Worm (Caenorhabditis elegans): ENCODE results near the gene srg-15.

Gene srg-15

ce11 chrII:8717579-8717978 is 7.4 kb upstream of the srg-15 start:
- TF ChIP-seq ama-1 (optimal IDR thresholded peaks at IDR 0.05), result no peak
- TF ChIP-seq nhr-25 (tag; optimal IDR thresholded peaks at IDR 0.05), result peak; percentile 51
- TF ChIP-seq sma-9 (GFP tag; optimal IDR thresholded peaks at IDR 0.05), result peak; percentile 35
- no peak for TF ChIP-seq sma-9 (tag; optimal IDR thresholded peaks at IDR 0.05)
- no peak for TF ChIP-seq nhr-6 (tag; optimal IDR thresholded peaks at IDR 0.05)
- TF ChIP-seq nhr-21 (tag; optimal IDR thresholded peaks at IDR 0.05), result peak; percentile 28
- TF ChIP-seq unc-39 (tag; optimal IDR thresholded peaks at IDR 0.05), result no peak
- peak; percentile 46 for TF ChIP-seq sem-4 (tag; optimal IDR thresholded peaks at IDR 0.05)
- TF ChIP-seq sma-3 (GFP tag; optimal IDR thresholded peaks at IDR 0.05), result no peak
- TF ChIP-seq blmp-1 (tag; optimal IDR thresholded peaks at IDR 0.05; ENCODE audit: insufficient read depth), result peak; percentile 96
- no peak for TF ChIP-seq ztf-1 (GFP tag; conservative IDR thresholded peaks at IDR 0.05)
- TF ChIP-seq F13H6.1 (tag; optimal IDR thresholded peaks at IDR 0.05), result no peak
- no peak for TF ChIP-seq zag-1 (tag; optimal IDR thresholded peaks at IDR 0.05)
- TF ChIP-seq gmeb-1 (tag; optimal IDR thresholded peaks at IDR 0.05), result no peak

- TF ChIP-seq mab-5 (tag; optimal IDR thresholded peaks at IDR 0.05) (no peak), ceh-16 (tag; optimal IDR thresholded peaks at IDR 0.05) (no peak), nhr-10 (tag; optimal IDR thresholded peaks at IDR 0.05) (no peak), ztf-1 (GFP tag; conservative IDR thresholded peaks at IDR 0.05) (no peak), elt-3 (tag; optimal IDR thresholded peaks at IDR 0.05) (no peak), alr-1 (tag; optimal IDR thresholded peaks at IDR 0.05) (no peak), elt-1 (tag; optimal IDR thresholded peaks at IDR 0.05) (no peak), ama-1 (optimal IDR thresholded peaks at IDR 0.05) (no peak), F13H6.1 (tag; optimal IDR thresholded peaks at IDR 0.05) (no peak), ztf-11 (tag; optimal IDR thresholded peaks at IDR 0.05) (no peak), nhr-77 (tag; optimal IDR thresholded peaks at IDR 0.05) (no peak), nhr-129 (tag; optimal IDR thresholded peaks at IDR 0.05) (peak; percentile 21), egl-27 (tag; optimal IDR thresholded peaks at IDR 0.05) (no peak), lin-39 (tag; optimal IDR thresholded peaks at IDR 0.05) (no peak), aly-2 (tag; optimal IDR thresholded peaks at IDR 0.05) (no peak), unc-55 (GFP tag; optimal IDR thresholded peaks at IDR 0.05) (no peak), peb-1 (tag; optimal IDR thresholded peaks at IDR 0.05) (no peak), gmeb-1 (tag; optimal IDR thresholded peaks at IDR 0.05) (peak; percentile 9), ZK546.5 (tag; optimal IDR thresholded peaks at IDR 0.05) (no peak), lin-11 (tag; optimal IDR thresholded peaks at IDR 0.05) (peak; percentile 4), blmp-1 (tag; optimal IDR thresholded peaks at IDR 0.05; ENCODE audit: insufficient read depth) (no peak), zag-1 (tag; optimal IDR thresholded peaks at IDR 0.05) (no peak), nhr-12 (tag; optimal IDR thresholded peaks at IDR 0.05) (no peak), snpc-4 (tag; optimal IDR thresholded peaks at IDR 0.05) (no peak), unc-62 (GFP tag; optimal IDR thresholded peaks at IDR 0.05) (no peak), crh-2 (tag; optimal IDR thresholded peaks at IDR 0.05) (peak; percentile 34), dmd-4 (tag; optimal IDR thresholded peaks at IDR 0.05) (no peak), sma-3 (GFP tag; optimal IDR thresholded peaks at IDR 0.05) (no peak), nhr-237 (tag; optimal IDR thresholded peaks at IDR 0.05) (no peak), lsy-2 (tag; optimal IDR thresholded peaks at IDR 0.05) (peak in 1 of 2 experiments; percentile 50), ztf-4 (tag; optimal IDR thresholded peaks at IDR 0.05) (no peak), sem-4 (tag; optimal IDR thresholded peaks at IDR 0.05) (peak; percentile 7), mbf-1 (tag; optimal IDR thresholded peaks at IDR 0.05) (no peak), Y55F3AM.14 (GFP tag; optimal IDR thresholded peaks at IDR 0.05) (no peak), nhr-25 (tag; optimal IDR thresholded peaks at IDR 0.05) (no peak), nhr-6 (tag; optimal IDR thresholded peaks at IDR 0.05) (no peak), ceh-82 (tag; optimal IDR thresholded peaks at IDR 0.05) (no peak), nhr-11 (tag; optimal IDR thresholded peaks at IDR 0.05) (no peak), unc-39 (tag; optimal IDR thresholded peaks at IDR 0.05) (no peak), sma-9 (GFP tag; optimal IDR thresholded peaks at IDR 0.05) (peak; percentile 35), sma-9 (tag; optimal IDR thresholded peaks at IDR 0.05) (no peak), skn-1 (tag; optimal IDR thresholded peaks at IDR 0.05) (no peak), fos-1 (tag; optimal IDR thresholded peaks at IDR 0.05) (no peak), R02D3.7 (tag; optimal IDR thresholded peaks at IDR 0.05) (no peak), C34F6.9 (tag; optimal IDR thresholded peaks at IDR 0.05) (peak; percentile 33), nhr-21 (tag; optimal IDR thresholded peaks at IDR 0.05) (no peak), nhr-23 (tag; optimal IDR thresholded peaks at IDR 0.05) (no peak), lin-13 (GFP tag; optimal IDR thresholded peaks at IDR 0.05) (no peak), mdl-1 (tag; optimal IDR thresholded peaks at IDR 0.05) (no peak)
Measured at ce11 chrII:8716231-8716878, 6.1 kb upstream of the srg-15 start, which contains the start of the genes cyn-11 and T01B7.5. Gene cyn-11 (minus strand): TSS chrII:8716281. Gene T01B7.5 (plus strand): TSS chrII:8716828.
